Worm (Caenorhabditis elegans): Measurements from ENCODE around the gene C04A11.2.

The C04A11.2 gene

DNA sequence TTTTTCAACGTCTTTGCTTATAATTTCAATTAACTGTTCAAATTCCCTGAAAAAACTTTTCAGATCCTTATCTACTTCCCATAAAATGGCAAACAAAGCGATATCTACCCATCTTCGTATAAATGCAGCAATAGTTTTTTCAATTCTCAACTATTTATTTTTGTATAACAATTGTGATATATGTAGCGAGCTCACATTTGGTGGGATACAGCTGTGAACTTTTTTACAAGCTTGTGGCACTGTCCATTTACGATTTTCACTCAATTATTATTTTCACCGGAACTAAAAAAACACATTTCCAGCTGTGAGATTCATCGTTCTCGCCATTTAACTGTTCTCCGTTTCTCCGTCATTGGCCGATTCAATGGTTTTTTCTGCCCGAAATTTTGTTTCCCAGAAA lies 17.8 kb downstream of the C04A11.2 start, which contains the start of gene C40C9.4:
Gene C40C9.4 (plus strand): TSS at position 301 of the 400 bp plus-strand sequence.
- TF ChIP-seq flt-1 (GFP tag; IDR thresholded peaks at IDR 0.05), result no peak
- no peak for TF ChIP-seq T22C8.4 (GFP tag; IDR thresholded peaks at IDR 0.05)
- no peak for TF ChIP-seq ref-1 (GFP tag; conservative IDR thresholded peaks at IDR 0.05)
- TF ChIP-seq tab-1 (GFP tag; IDR thresholded peaks at IDR 0.05), result no peak
- TF ChIP-seq med-1 (GFP tag; optimal IDR thresholded peaks at IDR 0.05; ENCODE audit: insufficient read depth), result no peak
- no peak for TF ChIP-seq cog-1 (tag; optimal IDR thresholded peaks at IDR 0.05)
- no peak for TF ChIP-seq ztf-29 (GFP tag; IDR thresholded peaks at IDR 0.05)
- TF ChIP-seq klf-2 (GFP tag; conservative IDR thresholded peaks at IDR 0.05), result no peak
- TF ChIP-seq ztf-23 (GFP tag; IDR thresholded peaks at IDR 0.05), result no peak

ce11 chrX:13647305-13647704 lies 21.3 kb downstream of the C04A11.2 start, which contains the start of gene C40C9.3:
Gene C40C9.3 (plus strand): TSS chrX:13647605.
- TF ChIP-seq tab-1 (GFP tag; IDR thresholded peaks at IDR 0.05), result no peak
- TF ChIP-seq ztf-23 (GFP tag; IDR thresholded peaks at IDR 0.05), result no peak
- TF ChIP-seq flt-1 (GFP tag; IDR thresholded peaks at IDR 0.05), result no peak
- no peak for TF ChIP-seq T22C8.4 (GFP tag; IDR thresholded peaks at IDR 0.05)
- TF ChIP-seq klf-2 (GFP tag; conservative IDR thresholded peaks at IDR 0.05), result no peak
- TF ChIP-seq cog-1 (tag; optimal IDR thresholded peaks at IDR 0.05), result no peak
- TF ChIP-seq ref-1 (GFP tag; conservative IDR thresholded peaks at IDR 0.05), result no peak
- TF ChIP-seq med-1 (GFP tag; optimal IDR thresholded peaks at IDR 0.05; ENCODE audit: insufficient read depth), result no peak
- TF ChIP-seq ztf-29 (GFP tag; IDR thresholded peaks at IDR 0.05), result no peak

- TF ChIP-seq klf-2 (GFP tag; conservative IDR thresholded peaks at IDR 0.05), result no peak
- TF ChIP-seq ztf-23 (GFP tag; IDR thresholded peaks at IDR 0.05), result no peak
- TF ChIP-seq cog-1 (tag; optimal IDR thresholded peaks at IDR 0.05), result no peak
- TF ChIP-seq T22C8.4 (GFP tag; IDR thresholded peaks at IDR 0.05), result no peak
- TF ChIP-seq tab-1 (GFP tag; IDR thresholded peaks at IDR 0.05), result no peak
- no peak for TF ChIP-seq flt-1 (GFP tag; IDR thresholded peaks at IDR 0.05)
- TF ChIP-seq med-1 (GFP tag; optimal IDR thresholded peaks at IDR 0.05; ENCODE audit: insufficient read depth), result no peak
- no peak for TF ChIP-seq ztf-29 (GFP tag; IDR thresholded peaks at IDR 0.05)
- no peak for TF ChIP-seq ref-1 (GFP tag; conservative IDR thresholded peaks at IDR 0.05)
Observed at ce11 chrX:13646798-13647197, 21.8 kb downstream of the C04A11.2 start, which contains the start of gene acr-9. Gene acr-9 (minus strand): TSS chrX:13646898.

- TF ChIP-seq cog-1 (tag; optimal IDR thresholded peaks at IDR 0.05), result no peak
- no peak for TF ChIP-seq med-1 (GFP tag; optimal IDR thresholded peaks at IDR 0.05; ENCODE audit: insufficient read depth)
- TF ChIP-seq flt-1 (GFP tag; IDR thresholded peaks at IDR 0.05), result no peak
- no peak for TF ChIP-seq ztf-29 (GFP tag; IDR thresholded peaks at IDR 0.05)
- TF ChIP-seq klf-2 (GFP tag; conservative IDR thresholded peaks at IDR 0.05), result no peak
- TF ChIP-seq T22C8.4 (GFP tag; IDR thresholded peaks at IDR 0.05), result no peak
- no peak for TF ChIP-seq ref-1 (GFP tag; conservative IDR thresholded peaks at IDR 0.05)
- no peak for TF ChIP-seq ztf-23 (GFP tag; IDR thresholded peaks at IDR 0.05)
- TF ChIP-seq tab-1 (GFP tag; IDR thresholded peaks at IDR 0.05), result no peak
Observed at ce11 chrX:13644884-13645283, 23.7 kb downstream of the C04A11.2 start.

DNA sequence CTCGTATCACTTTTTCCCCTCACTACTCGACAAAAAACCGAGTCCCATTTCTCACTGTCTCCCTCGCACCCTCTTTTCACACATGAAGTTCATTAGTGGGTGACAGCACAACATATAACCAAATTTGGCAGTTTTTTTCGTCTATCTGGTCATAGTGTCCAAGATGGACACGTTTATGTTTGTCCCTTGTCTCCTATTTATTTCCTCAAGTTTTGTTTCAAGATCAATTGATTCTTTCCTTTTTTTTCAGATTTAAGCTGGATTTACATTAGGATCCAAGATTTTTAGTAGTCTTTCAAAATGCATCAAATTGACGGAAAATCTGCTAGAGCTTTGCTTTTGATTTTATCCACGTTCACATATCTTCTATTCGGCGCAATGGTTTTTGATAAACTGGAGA lies 29.1 kb downstream of the C04A11.2 start, which contains the start of gene twk-20:
Gene twk-20 (plus strand): TSS at position 301 of the 400 bp plus-strand sequence.
- TF ChIP-seq T22C8.4 (GFP tag; IDR thresholded peaks at IDR 0.05), result no peak
- no peak for TF ChIP-seq ztf-29 (GFP tag; IDR thresholded peaks at IDR 0.05)
- TF ChIP-seq tab-1 (GFP tag; IDR thresholded peaks at IDR 0.05), result no peak
- no peak for TF ChIP-seq med-1 (GFP tag; optimal IDR thresholded peaks at IDR 0.05; ENCODE audit: insufficient read depth)
- TF ChIP-seq klf-2 (GFP tag; conservative IDR thresholded peaks at IDR 0.05), result no peak
- TF ChIP-seq ztf-23 (GFP tag; IDR thresholded peaks at IDR 0.05), result no peak
- no peak for TF ChIP-seq flt-1 (GFP tag; IDR thresholded peaks at IDR 0.05)
- TF ChIP-seq ref-1 (GFP tag; conservative IDR thresholded peaks at IDR 0.05), result no peak
- no peak for TF ChIP-seq cog-1 (tag; optimal IDR thresholded peaks at IDR 0.05)

- TF ChIP-seq med-1 (GFP tag; optimal IDR thresholded peaks at IDR 0.05; ENCODE audit: insufficient read depth) (no peak), ref-1 (GFP tag; conservative IDR thresholded peaks at IDR 0.05) (no peak), klf-2 (GFP tag; conservative IDR thresholded peaks at IDR 0.05) (no peak), ztf-29 (GFP tag; IDR thresholded peaks at IDR 0.05) (no peak)
Observed at ce11 chrX:13638351-13638958, 30.2 kb downstream of the C04A11.2 start.

ce11 chrX:13637526-13637925 lies 31.1 kb downstream of the C04A11.2 start:
- TF ChIP-seq klf-2 (GFP tag; conservative IDR thresholded peaks at IDR 0.05), result no peak
- no peak for TF ChIP-seq cog-1 (tag; optimal IDR thresholded peaks at IDR 0.05)
- no peak for TF ChIP-seq ref-1 (GFP tag; conservative IDR thresholded peaks at IDR 0.05)
- no peak for TF ChIP-seq ztf-23 (GFP tag; IDR thresholded peaks at IDR 0.05)
- TF ChIP-seq tab-1 (GFP tag; IDR thresholded peaks at IDR 0.05), result no peak
- no peak for TF ChIP-seq ztf-29 (GFP tag; IDR thresholded peaks at IDR 0.05)
- TF ChIP-seq T22C8.4 (GFP tag; IDR thresholded peaks at IDR 0.05), result no peak
- no peak for TF ChIP-seq flt-1 (GFP tag; IDR thresholded peaks at IDR 0.05)
- no peak for TF ChIP-seq med-1 (GFP tag; optimal IDR thresholded peaks at IDR 0.05; ENCODE audit: insufficient read depth)

- TF ChIP-seq tab-1 (GFP tag; IDR thresholded peaks at IDR 0.05), result no peak
- TF ChIP-seq cog-1 (tag; optimal IDR thresholded peaks at IDR 0.05), result no peak
- no peak for TF ChIP-seq T22C8.4 (GFP tag; IDR thresholded peaks at IDR 0.05)
- TF ChIP-seq klf-2 (GFP tag; conservative IDR thresholded peaks at IDR 0.05), result no peak
Observed at ce11 chrX:13633876-13634479, 34.6 kb downstream of the C04A11.2 start.

DNA sequence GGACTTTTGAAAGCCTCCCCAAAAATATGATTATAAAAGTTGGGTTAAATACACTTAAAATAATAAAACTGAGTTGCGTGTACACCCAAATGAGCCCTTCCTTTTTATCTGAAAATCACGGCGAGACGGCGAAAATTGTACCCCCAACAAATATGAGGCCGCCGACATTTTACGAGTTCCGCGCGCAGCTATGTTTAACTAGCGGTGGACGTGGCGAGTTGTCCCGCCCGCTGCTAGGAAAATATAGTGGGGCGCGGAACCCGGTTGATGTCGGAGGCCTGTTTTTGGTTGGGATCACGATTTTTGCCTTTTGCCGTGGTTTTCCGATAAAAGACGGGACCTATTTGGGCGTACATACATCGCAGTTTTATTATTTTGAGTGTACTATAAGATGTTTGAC lies 35.6 kb downstream of the C04A11.2 start:
- TF ChIP-seq ztf-29 (GFP tag; IDR thresholded peaks at IDR 0.05), result no peak
- no peak for TF ChIP-seq klf-2 (GFP tag; conservative IDR thresholded peaks at IDR 0.05)
- TF ChIP-seq flt-1 (GFP tag; IDR thresholded peaks at IDR 0.05), result no peak
- no peak for TF ChIP-seq T22C8.4 (GFP tag; IDR thresholded peaks at IDR 0.05)
- no peak for TF ChIP-seq cog-1 (tag; optimal IDR thresholded peaks at IDR 0.05)
- no peak for TF ChIP-seq med-1 (GFP tag; optimal IDR thresholded peaks at IDR 0.05; ENCODE audit: insufficient read depth)
- no peak for TF ChIP-seq ztf-23 (GFP tag; IDR thresholded peaks at IDR 0.05)
- TF ChIP-seq ref-1 (GFP tag; conservative IDR thresholded peaks at IDR 0.05), result no peak
- no peak for TF ChIP-seq tab-1 (GFP tag; IDR thresholded peaks at IDR 0.05)
